Fruit fly (Drosophila melanogaster): ENCODE data around the gene Pisd.

DNA sequence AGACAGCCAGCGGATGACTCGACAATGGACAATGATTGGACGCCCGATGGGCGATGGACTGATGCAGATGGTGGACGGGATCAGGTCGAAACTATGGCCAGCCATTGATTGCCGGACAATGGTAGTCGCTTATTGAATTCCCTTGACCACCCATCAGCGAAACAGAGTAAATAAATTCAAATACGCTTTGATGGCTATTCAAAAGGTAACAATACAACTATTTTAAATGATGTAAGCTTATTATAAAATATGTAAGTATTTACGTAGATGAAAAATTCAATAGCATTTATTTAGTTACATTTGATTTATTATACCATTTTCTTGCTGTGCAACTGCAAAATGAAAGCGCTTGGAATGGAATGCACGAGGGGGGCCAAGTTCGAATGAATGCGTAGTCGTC lies 36.0 kb upstream of the Pisd start:
- TF ChIP-seq h (optimal IDR thresholded peaks at IDR 0.05) (no peak), insv (optimal IDR thresholded peaks at IDR 0.05) (no peak), psq (optimal IDR thresholded peaks at IDR 0.05) (no peak), Sin3A (optimal IDR thresholded peaks at IDR 0.05) (no peak), ttk (optimal IDR thresholded peaks at IDR 0.05) (no peak)
